Worm (Caenorhabditis elegans) whole organism, late embryonic: ENCODE data around the gene aaim-1.

Experiments used
- T23F11.4 ChIP-seq: fragments of 200-800 bp; sonication (Bioruptor generic); optimal IDR thresholded peaks from 2 replicates; lab custom pipeline; 2018; ENCODE audit warnings: mild to moderate bottlenecking, missing genetic modification characterization, missing compliant biosample characterization
- ahr-1 ChIP-seq: sonication (generic microtip); optimal IDR thresholded peaks from 2 replicates; lab custom pipeline; 2016; ENCODE audit warnings: missing genetic modification characterization, missing compliant biosample characterization
- ama-1 ChIP-seq: fragments of 150-350 bp; optimal IDR thresholded peaks from 2 replicates; lab custom pipeline; 2014
- ceh-14 ChIP-seq: sonication (generic microtip); optimal IDR thresholded peaks from 2 replicates; lab custom pipeline; 2016; ENCODE audit warnings: missing genotype, missing genetic modification characterization, missing compliant biosample characterization
- ceh-19 ChIP-seq: fragments of 200-800 bp; sonication (Bioruptor generic); optimal IDR thresholded peaks from 2 replicates; lab custom pipeline; 2018; ENCODE audit warnings: mild to moderate bottlenecking, missing genetic modification characterization, missing compliant biosample characterization
- ceh-22 ChIP-seq: sonication (generic microtip); optimal IDR thresholded peaks from 2 replicates; lab custom pipeline; 2017; ENCODE audit warnings: missing biosample characterization, missing genetic modification characterization
- ceh-24 ChIP-seq: sonication (generic microtip); optimal IDR thresholded peaks from 2 replicates; lab custom pipeline; 2016; ENCODE audit warnings: mild to moderate bottlenecking, missing genetic modification characterization, missing compliant biosample characterization
- ceh-6 ChIP-seq: fragments of 200-800 bp; sonication (Bioruptor generic); optimal IDR thresholded peaks from 2 replicates; lab custom pipeline; 2018; ENCODE audit warnings: mild to moderate bottlenecking, missing genetic modification characterization, missing compliant biosample characterization
- ceh-9 ChIP-seq: sonication (generic microtip); optimal IDR thresholded peaks from 2 replicates; lab custom pipeline; 2016; ENCODE audit warnings: mild to moderate bottlenecking, missing genetic modification characterization, inconsistent platforms, missing compliant biosample characterization
- dmd-4 ChIP-seq: sonication (generic microtip); optimal IDR thresholded peaks from 2 replicates; lab custom pipeline; 2016; ENCODE audit warnings: borderline replicate concordance, missing genetic modification characterization, missing compliant biosample characterization
- dve-1 ChIP-seq: sonication (generic microtip); optimal IDR thresholded peaks from 2 replicates; lab custom pipeline; 2017; ENCODE audit warnings: antibody characterized with exemption, mild to moderate bottlenecking, missing genetic modification characterization, missing compliant biosample characterization
- elt-2 ChIP-seq: sonication (generic microtip); optimal IDR thresholded peaks from 2 replicates; lab custom pipeline; 2016; ENCODE audit warnings: missing genetic modification reagents, missing genetic modification characterization, missing compliant biosample characterization
- ets-4 ChIP-seq: sonication (generic microtip); optimal IDR thresholded peaks from 2 replicates; lab custom pipeline; 2016; ENCODE audit warnings: missing genetic modification characterization, missing compliant biosample characterization
- fax-1 ChIP-seq: sonication (generic microtip); optimal IDR thresholded peaks from 2 replicates; lab custom pipeline; 2016; ENCODE audit warnings: missing genotype, missing genetic modification characterization, missing compliant biosample characterization
- fkh-10 ChIP-seq: fragments of 150-350 bp; optimal IDR thresholded peaks from 2 replicates; lab custom pipeline; 2014; ENCODE audit warnings: missing biosample characterization, missing genetic modification reagents, missing genetic modification characterization
- fkh-6 ChIP-seq: sonication (generic microtip); optimal IDR thresholded peaks from 2 replicates; lab custom pipeline; 2016; ENCODE audit warnings: missing genetic modification characterization, missing compliant biosample characterization
- gmeb-2 ChIP-seq: sonication (generic microtip); optimal IDR thresholded peaks from 2 replicates; lab custom pipeline; 2016; ENCODE audit warnings: missing genetic modification characterization, inconsistent platforms, missing compliant biosample characterization
- hlh-13 ChIP-seq: fragments of 200-800 bp; sonication (Bioruptor generic); optimal IDR thresholded peaks from 2 replicates; lab custom pipeline; 2018; ENCODE audit warnings: mild to moderate bottlenecking, missing genetic modification characterization, missing compliant biosample characterization
- hlh-30 ChIP-seq: sonication (generic microtip); optimal IDR thresholded peaks from 2 replicates; lab custom pipeline; 2017; ENCODE audit warnings: antibody characterized with exemption, missing genetic modification characterization, missing compliant biosample characterization; ENCODE audit not compliant: insufficient read depth
- hlh-8 ChIP-seq: sonication (generic microtip); optimal IDR thresholded peaks from 2 replicates; lab custom pipeline; 2016; ENCODE audit warnings: missing genotype, missing genetic modification characterization, missing compliant biosample characterization
- nfya-1 ChIP-seq: sonication (generic microtip); optimal IDR thresholded peaks from 2 replicates; lab custom pipeline; 2017; ENCODE audit warnings: missing genetic modification characterization, mild to moderate bottlenecking, missing compliant biosample characterization, antibody characterized with exemption, moderate library complexity
- nhr-232 ChIP-seq: sonication (generic microtip); optimal IDR thresholded peaks from 2 replicates; lab custom pipeline; 2016; ENCODE audit warnings: missing genetic modification characterization, missing compliant biosample characterization
- pax-1 ChIP-seq: fragments of 150-350 bp; optimal IDR thresholded peaks from 2 replicates; lab custom pipeline; 2014; ENCODE audit warnings: missing biosample characterization, missing genetic modification characterization
- pha-2 ChIP-seq: sonication (generic microtip); optimal IDR thresholded peaks from 2 replicates; lab custom pipeline; 2017; ENCODE audit warnings: mild to moderate bottlenecking, missing genetic modification characterization, missing compliant biosample characterization
- pha-4 ChIP-seq: fragments of 150-350 bp; optimal IDR thresholded peaks from 2 replicates; lab custom pipeline; 2018; ENCODE audit warnings: missing biosample characterization, missing genetic modification reagents, missing genetic modification characterization
- sdc-2 ChIP-seq: sonication (generic microtip); optimal IDR thresholded peaks from 2 replicates; lab custom pipeline; 2016; ENCODE audit warnings: missing genotype, missing genetic modification characterization, missing compliant biosample characterization
- sox-2 ChIP-seq: fragments of 200-800 bp; sonication (Bioruptor generic); IDR thresholded peaks from 2 replicates; pipeline ENCODE4 v1.3.6; 2022; ENCODE audit warnings: missing genetic modification reagents, missing genetic modification characterization, missing compliant biosample characterization
- sox-4 ChIP-seq: sonication (generic microtip); optimal IDR thresholded peaks from 2 replicates; lab custom pipeline; 2017; ENCODE audit warnings: mild to moderate bottlenecking, missing genetic modification characterization, inconsistent platforms, missing compliant biosample characterization
- syd-9 ChIP-seq: sonication (generic microtip); optimal IDR thresholded peaks from 2 replicates; lab custom pipeline; 2016; ENCODE audit warnings: mild to moderate bottlenecking, missing genetic modification characterization, moderate library complexity, missing compliant biosample characterization
- ttx-3 ChIP-seq: sonication (generic microtip); optimal IDR thresholded peaks from 2 replicates; lab custom pipeline; 2016; ENCODE audit warnings: missing genetic modification reagents, missing genetic modification characterization, missing compliant biosample characterization
- unc-42 ChIP-seq: sonication (generic microtip); optimal IDR thresholded peaks from 2 replicates; lab custom pipeline; 2016; ENCODE audit warnings: missing genotype, missing genetic modification characterization, missing compliant biosample characterization
- unc-86 ChIP-seq: sonication (generic microtip); optimal IDR thresholded peaks from 2 replicates; lab custom pipeline; 2016; ENCODE audit warnings: missing genetic modification characterization, missing compliant biosample characterization
- zip-5 ChIP-seq: sonication (generic microtip); optimal IDR thresholded peaks from 2 replicates; lab custom pipeline; 2016; ENCODE audit warnings: missing genetic modification characterization, missing compliant biosample characterization

Gene aaim-1

ce11 chrX:6531896-6532295 is 30.3 kb downstream of the aaim-1 start:
- no peak for TF ChIP-seq pha-4
- TF ChIP-seq, all 69 proteins: peak for 0

- TF ChIP-seq ceh-14 (tag; lab: Kevin White, UChicago) (no peak), ama-1 (lab: Kevin White, UChicago) (no peak), ttx-3 (no peak), ets-4 (no peak), zip-5 (tag; lab: Kevin White, UChicago) (no peak), fax-1 (tag; lab: Kevin White, UChicago) (no peak), hlh-30 (no peak), unc-42 (no peak), sox-2 (GFP tag; lab: Robert Waterston, UW) (no peak), ceh-19 (no peak), sox-4 (no peak)
These were observed 31.6 kb downstream of the aaim-1 start for ce11 chrX:6530591-6530990.

- no peak for TF ChIP-seq nhr-232 (tag; lab: Kevin White, UChicago)
- no peak for TF ChIP-seq ceh-6 (GFP tag; lab: Kevin White, UChicago)
- no peak for TF ChIP-seq ahr-1 (tag; lab: Kevin White, UChicago)
- TF ChIP-seq ceh-22 (tag; lab: Kevin White, UChicago), result no peak
- no peak for TF ChIP-seq T23F11.4 (GFP tag; lab: Kevin White, UChicago)
- TF ChIP-seq ceh-24 (tag; lab: Kevin White, UChicago), result no peak
- no peak for TF ChIP-seq dve-1 (tag; lab: Kevin White, UChicago)
- no peak for TF ChIP-seq pax-1 (tag; lab: Kevin White, UChicago)
- no peak for TF ChIP-seq elt-2 (tag; lab: Kevin White, UChicago)
- TF ChIP-seq hlh-8 (tag; lab: Kevin White, UChicago), result no peak
- no peak for TF ChIP-seq ceh-19
- TF ChIP-seq sdc-2 (tag; lab: Kevin White, UChicago), result no peak
- TF ChIP-seq ama-1 (lab: Kevin White, UChicago), result no peak
- no peak for TF ChIP-seq fkh-10
- TF ChIP-seq ceh-14 (tag; lab: Kevin White, UChicago), result no peak
- TF ChIP-seq pha-2, result no peak
These were observed 32.2 kb downstream of the aaim-1 start, which contains the start of gene ceh-60 for ce11 chrX:6530046-6530445. Gene ceh-60 (minus strand): TSS chrX:6530146.

ce11 chrX:6522634-6523070 is 39.6 kb downstream of the aaim-1 start:
- peak; percentile 73 for TF ChIP-seq elt-2 (tag; lab: Kevin White, UChicago)
- TF ChIP-seq syd-9 (tag; lab: Kevin White, UChicago), result no peak
- TF ChIP-seq hlh-8 (tag; lab: Kevin White, UChicago), result no peak
- TF ChIP-seq dmd-4 (tag; lab: Kevin White, UChicago), result no peak
- TF ChIP-seq dve-1 (tag; lab: Kevin White, UChicago), result no peak
- TF ChIP-seq hlh-13 (GFP tag; lab: Kevin White, UChicago), result no peak
- no peak for TF ChIP-seq ceh-14 (tag; lab: Kevin White, UChicago)

- no peak for TF ChIP-seq zip-5 (tag; lab: Kevin White, UChicago)
- TF ChIP-seq gmeb-2 (tag; lab: Kevin White, UChicago), result no peak
- TF ChIP-seq nfya-1 (tag; lab: Kevin White, UChicago), result no peak
- TF ChIP-seq elt-2 (tag; lab: Kevin White, UChicago), result no peak
- TF ChIP-seq unc-86 (tag; lab: Kevin White, UChicago), result no peak
- no peak for TF ChIP-seq unc-42
- no peak for TF ChIP-seq fkh-6
- TF ChIP-seq nhr-232 (tag; lab: Kevin White, UChicago), result no peak
- TF ChIP-seq ceh-9, result no peak
- no peak for TF ChIP-seq dmd-4 (tag; lab: Kevin White, UChicago)
These were observed 41.6 kb downstream of the aaim-1 start for ce11 chrX:6520644-6521043.
